Worm (Caenorhabditis elegans): Measurements from ENCODE around the gene C16A11.5.

Gene C16A11.5

DNA sequence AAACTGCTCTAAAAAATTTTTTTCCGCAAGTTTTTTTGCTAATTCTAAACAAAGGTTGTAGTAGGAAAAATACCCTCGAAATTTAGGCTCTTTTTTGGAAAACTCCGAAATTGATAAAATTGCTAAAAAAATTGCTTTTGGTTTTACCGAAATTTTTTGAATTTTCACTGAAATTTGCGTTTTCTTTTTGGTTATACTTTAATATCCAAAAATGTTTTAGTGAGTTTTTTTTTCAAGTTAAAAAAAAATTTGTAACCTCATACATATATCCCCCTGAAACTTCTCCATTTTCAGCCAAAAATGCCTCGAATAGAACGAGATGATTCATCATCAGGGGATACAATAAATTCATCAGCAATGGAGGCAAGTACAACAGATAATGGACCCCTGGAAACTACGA, 23.8 kb downstream of the C16A11.5 start, which contains the start of gene gpa-11:
Gene gpa-11 (plus strand): TSS at position 301 of the 400 bp plus-strand sequence.
- no peak for TF ChIP-seq nhr-12 (tag; optimal IDR thresholded peaks at IDR 0.05)
- no peak for TF ChIP-seq nhr-76 (tag; optimal IDR thresholded peaks at IDR 0.05)
- TF ChIP-seq flh-1 (GFP tag; optimal IDR thresholded peaks at IDR 0.05), result no peak
- TF ChIP-seq unc-39 (tag; optimal IDR thresholded peaks at IDR 0.05), result no peak
- no peak for TF ChIP-seq ces-1 (GFP tag; optimal IDR thresholded peaks at IDR 0.05)
- TF ChIP-seq lsy-2 (tag; optimal IDR thresholded peaks at IDR 0.05), result no peak
- no peak for TF ChIP-seq sptf-1 (tag; optimal IDR thresholded peaks at IDR 0.05)
- no peak for TF ChIP-seq unc-120 (tag; optimal IDR thresholded peaks at IDR 0.05; ENCODE audit: poor library complexity, severe bottlenecking)
- TF ChIP-seq zip-8 (tag; optimal IDR thresholded peaks at IDR 0.05), result no peak
- TF ChIP-seq ztf-11 (tag; optimal IDR thresholded peaks at IDR 0.05), result no peak
- no peak for TF ChIP-seq lin-13 (tag; optimal IDR thresholded peaks at IDR 0.05)

DNA sequence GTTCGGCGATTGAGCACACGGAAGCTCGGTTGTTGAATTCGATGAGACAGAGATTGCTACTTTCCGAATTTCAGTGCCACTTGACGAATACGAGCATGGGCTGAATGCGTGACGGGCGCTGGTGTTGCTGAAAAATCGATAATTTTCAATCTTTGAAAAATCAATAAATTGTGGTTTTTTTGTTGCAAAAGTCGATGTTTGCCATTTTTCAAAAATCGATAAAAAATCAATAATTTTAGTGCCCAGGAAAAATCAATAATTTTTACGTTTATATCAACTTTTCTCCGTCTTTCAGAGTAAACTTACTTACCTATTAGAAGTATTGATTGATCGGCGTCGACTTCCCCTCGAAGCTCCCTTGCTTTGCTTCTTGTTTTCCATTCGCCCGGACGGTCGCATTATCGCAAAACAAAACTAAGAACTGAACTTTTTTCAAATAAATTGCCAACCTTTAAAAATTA, 33.5 kb downstream of the C16A11.5 start, which contains the start of gene C16A11.7:
Gene C16A11.7 (minus strand): TSS at position 411 of the 461 bp plus-strand sequence.
- TF ChIP-seq lsy-2 (tag; optimal IDR thresholded peaks at IDR 0.05), result no peak
- no peak for TF ChIP-seq drap-1 (GFP tag; optimal IDR thresholded peaks at IDR 0.05)
- no peak for TF ChIP-seq cnd-1 (tag; optimal IDR thresholded peaks at IDR 0.05)
- TF ChIP-seq elt-3 (tag; optimal IDR thresholded peaks at IDR 0.05), result no peak
- TF ChIP-seq ceh-39 (tag; optimal IDR thresholded peaks at IDR 0.05), result no peak
- TF ChIP-seq mab-5 (tag; optimal IDR thresholded peaks at IDR 0.05), result no peak
- no peak for TF ChIP-seq nhr-76 (tag; optimal IDR thresholded peaks at IDR 0.05)
- TF ChIP-seq snpc-4 (tag; optimal IDR thresholded peaks at IDR 0.05), result no peak
- TF ChIP-seq tbx-8 (GFP tag; optimal IDR thresholded peaks at IDR 0.05), result no peak
- no peak for TF ChIP-seq pha-4 (tag; optimal IDR thresholded peaks at IDR 0.05)
- TF ChIP-seq blmp-1 (tag; optimal IDR thresholded peaks at IDR 0.05), result no peak
- no peak for TF ChIP-seq ceh-43 (GFP tag; optimal IDR thresholded peaks at IDR 0.05)
- TF ChIP-seq elt-1 (tag; optimal IDR thresholded peaks at IDR 0.05; ENCODE audit: borderline replicate concordance, insufficient read depth), result no peak
- TF ChIP-seq mls-2 (tag; optimal IDR thresholded peaks at IDR 0.05), result no peak
- no peak for TF ChIP-seq nhr-12 (tag; optimal IDR thresholded peaks at IDR 0.05)
- TF ChIP-seq unc-120 (tag; optimal IDR thresholded peaks at IDR 0.05; ENCODE audit: poor library complexity, severe bottlenecking), result no peak
- TF ChIP-seq lin-13 (tag; optimal IDR thresholded peaks at IDR 0.05), result no peak

DNA sequence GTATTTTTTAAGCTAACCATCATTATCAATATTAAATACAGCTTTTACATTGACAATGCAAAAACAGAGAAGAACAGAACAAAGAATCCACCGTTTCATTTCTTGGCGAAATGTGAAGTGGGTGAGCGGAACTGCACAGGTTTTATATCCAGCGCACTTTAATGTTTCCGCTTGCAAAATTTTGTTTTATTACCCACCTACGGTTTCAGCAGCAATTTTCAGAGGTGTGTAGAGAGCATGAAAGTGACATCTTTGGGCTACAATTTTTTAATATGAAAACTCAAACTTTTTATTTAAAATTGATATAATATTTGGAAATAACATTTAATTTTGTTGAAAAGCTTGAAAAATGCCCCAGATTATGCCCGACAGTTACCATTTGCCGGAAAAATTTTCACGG, 35.6 kb downstream of the C16A11.5 start, which contains the start of gene clec-135:
Gene clec-135 (minus strand): TSS at position 101 of the 400 bp plus-strand sequence.
- TF ChIP-seq unc-120 (tag; optimal IDR thresholded peaks at IDR 0.05; ENCODE audit: poor library complexity, severe bottlenecking) (no peak), nhr-2 (tag; optimal IDR thresholded peaks at IDR 0.05) (no peak), hlh-1 (tag; optimal IDR thresholded peaks at IDR 0.05) (no peak), snpc-4 (tag; optimal IDR thresholded peaks at IDR 0.05) (no peak), lin-13 (tag; optimal IDR thresholded peaks at IDR 0.05) (no peak), ham-2 (GFP tag; optimal IDR thresholded peaks at IDR 0.05) (no peak), sptf-1 (tag; optimal IDR thresholded peaks at IDR 0.05) (no peak), elt-1 (tag; optimal IDR thresholded peaks at IDR 0.05; ENCODE audit: borderline replicate concordance, insufficient read depth) (no peak), lsy-2 (tag; optimal IDR thresholded peaks at IDR 0.05) (no peak), nhr-12 (tag; optimal IDR thresholded peaks at IDR 0.05) (no peak), nhr-76 (tag; optimal IDR thresholded peaks at IDR 0.05) (no peak), M03D4.4 (tag; optimal IDR thresholded peaks at IDR 0.05) (no peak)

DNA sequence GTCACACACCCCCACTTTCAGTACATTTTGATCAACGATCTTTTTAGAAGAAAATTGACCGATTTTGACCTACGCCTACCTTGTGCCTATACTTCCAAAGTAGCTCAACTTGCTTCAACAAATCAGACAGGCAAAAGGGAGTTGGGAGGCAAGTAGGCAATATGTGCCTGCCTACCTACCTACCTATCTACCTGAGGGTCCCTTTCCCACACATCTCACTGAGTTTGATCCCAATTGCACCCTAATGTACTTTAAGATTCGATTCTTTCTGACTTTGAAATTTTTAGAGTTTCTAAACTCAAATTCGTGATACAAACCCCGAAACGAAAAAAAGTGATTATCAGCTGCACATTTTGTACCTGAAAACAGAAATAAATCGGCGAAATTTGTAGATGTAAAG, 44.6 kb downstream of the C16A11.5 start:
- TF ChIP-seq snpc-4 (tag; optimal IDR thresholded peaks at IDR 0.05) (no peak), unc-62 (GFP tag; optimal IDR thresholded peaks at IDR 0.05) (no peak), unc-120 (tag; optimal IDR thresholded peaks at IDR 0.05; ENCODE audit: poor library complexity, severe bottlenecking) (no peak), ceh-83 (GFP tag; optimal IDR thresholded peaks at IDR 0.05) (no peak), bed-3 (GFP tag; optimal IDR thresholded peaks at IDR 0.05) (no peak), mls-2 (tag; optimal IDR thresholded peaks at IDR 0.05) (no peak), elt-3 (tag; optimal IDR thresholded peaks at IDR 0.05) (no peak), blmp-1 (tag; optimal IDR thresholded peaks at IDR 0.05) (no peak), M03D4.4 (tag; optimal IDR thresholded peaks at IDR 0.05) (no peak), ztf-11 (tag; optimal IDR thresholded peaks at IDR 0.05) (no peak), unc-39 (tag; optimal IDR thresholded peaks at IDR 0.05) (no peak), lin-13 (tag; optimal IDR thresholded peaks at IDR 0.05) (no peak), ceh-43 (GFP tag; optimal IDR thresholded peaks at IDR 0.05) (no peak), hlh-1 (tag; optimal IDR thresholded peaks at IDR 0.05) (no peak), lin-32 (GFP tag; optimal IDR thresholded peaks at IDR 0.05) (no peak), pha-4 (tag; optimal IDR thresholded peaks at IDR 0.05) (no peak), elt-1 (tag; optimal IDR thresholded peaks at IDR 0.05; ENCODE audit: borderline replicate concordance, insufficient read depth) (no peak), drap-1 (GFP tag; optimal IDR thresholded peaks at IDR 0.05) (no peak), flh-1 (GFP tag; optimal IDR thresholded peaks at IDR 0.05) (no peak), sem-2 (GFP tag; optimal IDR thresholded peaks at IDR 0.05) (no peak)
